Worm (Caenorhabditis elegans): ENCODE measurements around the gene npr-15.

npr-15 gene

ce11 chrIII:3649305-3649704 is 45.2 kb downstream of the npr-15 start:
- TF ChIP-seq snpc-4 (tag; optimal IDR thresholded peaks at IDR 0.05): no peak
- TF ChIP-seq nfya-1 (tag; optimal IDR thresholded peaks at IDR 0.05; ENCODE audit: insufficient read depth): no peak
- peak; percentile 9 for TF ChIP-seq pqm-1 (tag; optimal IDR thresholded peaks at IDR 0.05)
- no peak for TF ChIP-seq fos-1 (tag; optimal IDR thresholded peaks at IDR 0.05)
- no peak for TF ChIP-seq fkh-10 (GFP tag; optimal IDR thresholded peaks at IDR 0.05)
- peak; percentile 79 for TF ChIP-seq elt-2 (tag; optimal IDR thresholded peaks at IDR 0.05)

ce11 chrIII:3644075-3644474 is 50.4 kb downstream of the npr-15 start, which contains the start of gene unc-93:
unc-93 (plus strand) TSS chrIII:3644375.
- no peak for TF ChIP-seq lin-15B (tag; optimal IDR thresholded peaks at IDR 0.05)
- no peak for TF ChIP-seq nhr-76 (tag; optimal IDR thresholded peaks at IDR 0.05)
- TF ChIP-seq nhr-43 (tag; optimal IDR thresholded peaks at IDR 0.05; ENCODE audit: poor library complexity, severe bottlenecking): no peak
- TF ChIP-seq egl-5 (tag; optimal IDR thresholded peaks at IDR 0.05): no peak
- no peak for TF ChIP-seq R02D3.7 (tag; optimal IDR thresholded peaks at IDR 0.05)
- TF ChIP-seq unc-39 (tag; optimal IDR thresholded peaks at IDR 0.05): no peak
- no peak for TF ChIP-seq lsy-12 (tag; optimal IDR thresholded peaks at IDR 0.05)
- no peak for TF ChIP-seq snpc-4 (tag; optimal IDR thresholded peaks at IDR 0.05)
- TF ChIP-seq nhr-12 (tag; optimal IDR thresholded peaks at IDR 0.05): no peak
- no peak for TF ChIP-seq eor-1 (tag; optimal IDR thresholded peaks at IDR 0.05)
- no peak for TF ChIP-seq ztf-11 (tag; optimal IDR thresholded peaks at IDR 0.05)
- TF ChIP-seq nhr-77 (tag; optimal IDR thresholded peaks at IDR 0.05): no peak
- TF ChIP-seq ceh-16 (tag; optimal IDR thresholded peaks at IDR 0.05): no peak

ce11 chrIII:3643602-3644001 is 50.9 kb downstream of the npr-15 start:
- TF ChIP-seq nhr-67 (tag; optimal IDR thresholded peaks at IDR 0.05) (no peak), lin-39 (tag; optimal IDR thresholded peaks at IDR 0.05) (peak; percentile 3), fos-1 (tag; optimal IDR thresholded peaks at IDR 0.05) (no peak)

- TF ChIP-seq elt-2 (tag; optimal IDR thresholded peaks at IDR 0.05): peak; percentile 6
- no peak for TF ChIP-seq ztf-4 (tag; optimal IDR thresholded peaks at IDR 0.05)
- peak; percentile 71 for TF ChIP-seq pha-4 (tag; optimal IDR thresholded peaks at IDR 0.05)
These were observed 57.1 kb downstream of the npr-15 start for ce11 chrIII:3637251-3637989.

- TF ChIP-seq nhr-12 (tag; optimal IDR thresholded peaks at IDR 0.05): no peak
- TF ChIP-seq fkh-2 (tag; optimal IDR thresholded peaks at IDR 0.05): no peak
- no peak for TF ChIP-seq ceh-28 (tag; optimal IDR thresholded peaks at IDR 0.05)
- TF ChIP-seq lin-39 (tag; optimal IDR thresholded peaks at IDR 0.05): no peak
- no peak for TF ChIP-seq egl-5 (tag; optimal IDR thresholded peaks at IDR 0.05)
- no peak for TF ChIP-seq ZK546.5 (tag; optimal IDR thresholded peaks at IDR 0.05)
- no peak for TF ChIP-seq lsy-12 (tag; optimal IDR thresholded peaks at IDR 0.05)
- TF ChIP-seq ztf-11 (tag; optimal IDR thresholded peaks at IDR 0.05): no peak
- TF ChIP-seq mml-1 (tag; optimal IDR thresholded peaks at IDR 0.05): no peak
- no peak for TF ChIP-seq nfya-1 (tag; optimal IDR thresholded peaks at IDR 0.05; ENCODE audit: insufficient read depth)
These were observed 58.6 kb downstream of the npr-15 start, which contains the start of gene rilp-1 for ce11 chrIII:3635844-3636243. rilp-1 (plus strand) TSS chrIII:3636144.

- no peak for TF ChIP-seq egl-5 (tag; optimal IDR thresholded peaks at IDR 0.05)
- peak; percentile 91 for TF ChIP-seq nfya-1 (tag; optimal IDR thresholded peaks at IDR 0.05; ENCODE audit: insufficient read depth)
These were observed 59.6 kb downstream of the npr-15 start for ce11 chrIII:3634873-3635272.

- TF ChIP-seq ceh-9 (tag; optimal IDR thresholded peaks at IDR 0.05) (no peak), ZK546.5 (tag; optimal IDR thresholded peaks at IDR 0.05) (no peak), nhr-11 (tag; optimal IDR thresholded peaks at IDR 0.05) (no peak), ama-1 (optimal IDR thresholded peaks at IDR 0.05) (no peak), ceh-82 (tag; optimal IDR thresholded peaks at IDR 0.05) (no peak), ceh-16 (tag; optimal IDR thresholded peaks at IDR 0.05) (no peak), nhr-25 (tag; optimal IDR thresholded peaks at IDR 0.05) (no peak), fos-1 (tag; optimal IDR thresholded peaks at IDR 0.05) (no peak), tbx-2 (tag; optimal IDR thresholded peaks at IDR 0.05) (no peak)
These were observed 60.3 kb downstream of the npr-15 start for ce11 chrIII:3634158-3634557.

Measured in whole organism, L3 larva.